Fruit fly (Drosophila melanogaster) whole organism, embryonic: ENCODE results near the gene elB.

Source experiments
- Asciz ChIP-seq: fragments of 200-800 bp; sonication (Bioruptor generic); optimal IDR thresholded peaks from 2 replicates; lab custom pipeline; 2017; ENCODE audit warnings: missing biosample characterization, mild to moderate bottlenecking, missing genetic modification characterization, missing genetic modification reagents
- CG10366 ChIP-seq: fragments of 200-800 bp; sonication (Bioruptor generic); IDR thresholded peaks from 2 replicates; pipeline ENCODE4 v1.3.6; 2022; ENCODE audit warnings: missing biosample characterization, missing genetic modification characterization
- CG10979 ChIP-seq: fragments of 200-800 bp; sonication (Bioruptor generic); optimal IDR thresholded peaks from 2 replicates; lab custom pipeline; 2018; ENCODE audit warnings: missing biosample characterization, mild to moderate bottlenecking, missing genetic modification characterization, moderate library complexity
- CG13296 ChIP-seq: fragments of 200-800 bp; sonication (Bioruptor generic); optimal IDR thresholded peaks from 3 replicates; lab custom pipeline; 2018; ENCODE audit warnings: missing biosample characterization, mild to moderate bottlenecking, missing genetic modification characterization
- CG13424 ChIP-seq: fragments of 200-800 bp; sonication (Bioruptor generic); optimal IDR thresholded peaks from 2 replicates; lab custom pipeline; 2019; ENCODE audit warnings: missing biosample characterization, mild to moderate bottlenecking, missing genetic modification characterization, moderate library complexity
- CG14441 ChIP-seq: fragments of 200-800 bp; sonication (Bioruptor generic); IDR thresholded peaks from 2 replicates; pipeline ENCODE4 v1.3.6; 2022; ENCODE audit warnings: missing biosample characterization, missing genetic modification characterization
- CG14710 ChIP-seq: fragments of 200-800 bp; sonication (Bioruptor generic); optimal IDR thresholded peaks from 3 replicates; lab custom pipeline; 2019; ENCODE audit warnings: missing biosample characterization, mild to moderate bottlenecking, missing genetic modification characterization, moderate library complexity
- CG17328 ChIP-seq: fragments of 200-800 bp; sonication (Bioruptor generic); IDR thresholded peaks from 2 replicates; pipeline ENCODE4 v1.3.6; 2022; ENCODE audit warnings: missing biosample characterization, missing genetic modification characterization
- CG17612 ChIP-seq: fragments of 200-800 bp; sonication (Bioruptor generic); IDR thresholded peaks from 2 replicates; pipeline ENCODE4 v1.3.6; 2022; ENCODE audit warnings: missing biosample characterization, missing genetic modification characterization
- CG18599 ChIP-seq: fragments of 200-800 bp; sonication (Bioruptor generic); optimal IDR thresholded peaks from 3 replicates; lab custom pipeline; 2017; ENCODE audit warnings: missing biosample characterization, missing genetic modification characterization, mild to moderate bottlenecking, moderate library complexity, missing genetic modification reagents
- CG2678 ChIP-seq: fragments of 200-800 bp; sonication (Bioruptor generic); optimal IDR thresholded peaks from 3 replicates; lab custom pipeline; 2019; ENCODE audit warnings: missing biosample characterization, mild to moderate bottlenecking, missing genetic modification characterization, moderate library complexity
- CG2889 ChIP-seq: fragments of 200-800 bp; sonication (Bioruptor generic); IDR thresholded peaks from 3 replicates; pipeline ENCODE4 v1.3.6; 2022; ENCODE audit warnings: missing biosample characterization, missing genetic modification characterization
- CG3847 ChIP-seq: fragments of 200-800 bp; sonication (Bioruptor generic); IDR thresholded peaks from 2 replicates; pipeline ENCODE4 v1.3.6; 2022; ENCODE audit warnings: missing biosample characterization, missing genetic modification characterization
- CG4282 ChIP-seq: fragments of 200-800 bp; sonication (Bioruptor generic); optimal IDR thresholded peaks from 2 replicates; lab custom pipeline; 2016; ENCODE audit warnings: missing biosample characterization, missing genetic modification characterization
- CG5245 ChIP-seq: fragments of 200-800 bp; sonication (Bioruptor generic); optimal IDR thresholded peaks from 3 replicates; lab custom pipeline; 2016; ENCODE audit warnings: missing biosample characterization, missing genetic modification characterization
- CG6683 ChIP-seq: fragments of 200-800 bp; sonication (Bioruptor generic); optimal IDR thresholded peaks from 2 replicates; lab custom pipeline; 2017; ENCODE audit warnings: missing biosample characterization, mild to moderate bottlenecking, missing genetic modification characterization, missing genetic modification reagents
- CG7556 ChIP-seq: fragments of 200-800 bp; sonication (Bioruptor generic); optimal IDR thresholded peaks from 2 replicates; lab custom pipeline; 2017; ENCODE audit warnings: missing biosample characterization, mild to moderate bottlenecking, missing genetic modification characterization
- CG7839 ChIP-seq: fragments of 200-800 bp; sonication (Bioruptor generic); optimal IDR thresholded peaks from 3 replicates; lab custom pipeline; 2018; ENCODE audit warnings: missing biosample characterization, mild to moderate bottlenecking, missing genetic modification characterization, moderate library complexity
- CG8281 ChIP-seq: fragments of 200-800 bp; sonication (Bioruptor generic); optimal IDR thresholded peaks from 2 replicates; lab custom pipeline; 2018; ENCODE audit warnings: missing biosample characterization, mild to moderate bottlenecking, missing genetic modification characterization, moderate library complexity
- CG8388 ChIP-seq: fragments of 200-800 bp; sonication (Bioruptor generic); optimal IDR thresholded peaks from 2 replicates; lab custom pipeline; 2019; ENCODE audit warnings: missing biosample characterization, mild to moderate bottlenecking, missing genetic modification characterization, moderate library complexity
- CG9437 ChIP-seq: fragments of 200-800 bp; sonication (Bioruptor generic); optimal IDR thresholded peaks from 2 replicates; lab custom pipeline; 2018; ENCODE audit warnings: missing biosample characterization, mild to moderate bottlenecking, missing genetic modification characterization
- CoRest ChIP-seq: fragments of 200-800 bp; sonication (Bioruptor generic); optimal IDR thresholded peaks from 3 replicates; lab custom pipeline; 2018; ENCODE audit warnings: missing biosample characterization, mild to moderate bottlenecking, missing genetic modification characterization, moderate library complexity
- D19A ChIP-seq: fragments of 200-800 bp; optimal IDR thresholded peaks from 3 replicates; lab custom pipeline; 2019; ENCODE audit warnings: missing biosample characterization, mild to moderate bottlenecking, missing genetic modification characterization, moderate library complexity
- Doc3 ChIP-seq: fragments of 200-800 bp; sonication (Bioruptor generic); IDR thresholded peaks from 3 replicates; pipeline ENCODE4 v1.3.6; 2022; ENCODE audit warnings: missing biosample characterization, missing genetic modification characterization; ENCODE audit not compliant: partially characterized antibody
- Ets65A ChIP-seq: fragments of 200-800 bp; sonication (Bioruptor generic); peaks from one replicate; lab custom pipeline; 2016; ENCODE audit warnings: missing biosample characterization, missing genetic modification characterization
- Fer1 ChIP-seq: fragments of 200-800 bp; sonication (Bioruptor generic); optimal IDR thresholded peaks from 2 replicates; lab custom pipeline; 2017; ENCODE audit warnings: missing biosample characterization, mild to moderate bottlenecking, missing genetic modification characterization
- HLH3B ChIP-seq: fragments of 200-800 bp; sonication (Bioruptor generic); IDR thresholded peaks from 2 replicates; pipeline ENCODE4 v1.3.6; 2022; ENCODE audit warnings: missing biosample characterization, missing genetic modification characterization
- Lpt ChIP-seq: fragments of >200 bp; optimal IDR thresholded peaks from 2 replicates; lab custom pipeline; 2018; ENCODE audit warnings: missing biosample characterization, missing genetic modification characterization
- Nf-YA ChIP-seq: fragments of 200-800 bp; sonication (Bioruptor generic); IDR thresholded peaks from 2 replicates; pipeline ENCODE4 v1.3.6; 2022; ENCODE audit warnings: missing biosample characterization, missing genetic modification characterization
- Oaz ChIP-seq: fragments of 200-800 bp; sonication (Bioruptor generic); IDR thresholded peaks from 2 replicates; pipeline ENCODE4 v1.3.6; 2022; ENCODE audit warnings: missing biosample characterization, missing genetic modification characterization
- Optix ChIP-seq: fragments of 200-800 bp; sonication (Bioruptor generic); IDR thresholded peaks from 3 replicates; pipeline ENCODE4 v1.3.6; 2022; ENCODE audit warnings: missing biosample characterization, missing genetic modification characterization
- Side ChIP-seq: fragments of 200-800 bp; sonication (Bioruptor generic); optimal IDR thresholded peaks from 2 replicates; lab custom pipeline; 2016; ENCODE audit warnings: missing biosample characterization, missing genetic modification characterization
- Xrp1 ChIP-seq: fragments of 200-800 bp; sonication (Bioruptor generic); IDR thresholded peaks from 2 replicates; pipeline ENCODE4 v1.3.6; 2022; ENCODE audit warnings: missing biosample characterization, missing genetic modification characterization
- ap ChIP-seq: fragments of 200-800 bp; sonication (Bioruptor generic); IDR thresholded peaks from 2 replicates; pipeline ENCODE4 v1.3.6; 2022; ENCODE audit warnings: missing biosample characterization, missing genetic modification characterization
- bab2 ChIP-seq: fragments of 200-800 bp; sonication (Bioruptor generic); optimal IDR thresholded peaks from 2 replicates; lab custom pipeline; 2016; ENCODE audit warnings: missing biosample characterization, missing genetic modification characterization
- chn ChIP-seq: fragments of 200-800 bp; sonication (Bioruptor generic); optimal IDR thresholded peaks from 2 replicates; lab custom pipeline; 2016; ENCODE audit warnings: missing biosample characterization, missing genetic modification characterization
- ci ChIP-seq: fragments of 200-800 bp; sonication (Bioruptor generic); IDR thresholded peaks from 3 replicates; pipeline ENCODE4 v1.3.6; 2022; ENCODE audit warnings: missing biosample characterization, missing genetic modification characterization
- dmrt11E ChIP-seq: fragments of 200-800 bp; sonication (Bioruptor generic); optimal IDR thresholded peaks from 3 replicates; lab custom pipeline; 2018; ENCODE audit warnings: missing biosample characterization, mild to moderate bottlenecking, missing genetic modification characterization, moderate library complexity
- fd3F ChIP-seq: fragments of 200-800 bp; sonication (Bioruptor generic); optimal IDR thresholded peaks from 2 replicates; lab custom pipeline; 2018; ENCODE audit warnings: missing biosample characterization, mild to moderate bottlenecking, missing genetic modification characterization, moderate library complexity
- fd96Cb ChIP-seq: fragments of 200-800 bp; sonication (Bioruptor generic); optimal IDR thresholded peaks from 2 replicates; lab custom pipeline; 2018; ENCODE audit warnings: missing biosample characterization, mild to moderate bottlenecking, missing genetic modification characterization, moderate library complexity
- grau ChIP-seq: fragments of 200-800 bp; optimal IDR thresholded peaks from 3 replicates; lab custom pipeline; 2019; ENCODE audit warnings: missing biosample characterization, mild to moderate bottlenecking, missing genetic modification characterization, moderate library complexity
- nmo ChIP-seq: fragments of 200-800 bp; sonication (Bioruptor generic); optimal IDR thresholded peaks from 2 replicates; lab custom pipeline; 2018; ENCODE audit warnings: missing biosample characterization, mild to moderate bottlenecking, missing genetic modification characterization, moderate library complexity
- org-1 ChIP-seq: fragments of 200-800 bp; sonication (Bioruptor generic); optimal IDR thresholded peaks from 2 replicates; lab custom pipeline; 2017; ENCODE audit warnings: missing biosample characterization, missing genetic modification characterization
- phol ChIP-seq: fragments of 200-800 bp; sonication (Bioruptor generic); optimal IDR thresholded peaks from 3 replicates; lab custom pipeline; 2018; ENCODE audit warnings: missing biosample characterization, mild to moderate bottlenecking, missing genetic modification characterization, moderate library complexity
- sima ChIP-seq: fragments of 200-800 bp; sonication (Bioruptor generic); optimal IDR thresholded peaks from 2 replicates; lab custom pipeline; 2016; ENCODE audit warnings: missing biosample characterization, missing genetic modification characterization
- slbo ChIP-seq: fragments of 200-800 bp; sonication (Bioruptor generic); IDR thresholded peaks from 2 replicates; pipeline ENCODE4 v1.3.6; 2022; ENCODE audit warnings: missing biosample characterization, missing genetic modification characterization
- so ChIP-seq: fragments of 200-800 bp; sonication (Bioruptor generic); IDR thresholded peaks from 3 replicates; pipeline ENCODE4 v1.3.6; 2022; ENCODE audit warnings: missing biosample characterization, missing genetic modification characterization
- tgo ChIP-seq: fragments of 200-800 bp; sonication (Bioruptor generic); IDR thresholded peaks from 3 replicates; pipeline ENCODE4 v1.3.6; 2022; ENCODE audit warnings: missing biosample characterization, missing genetic modification characterization
- trem ChIP-seq: fragments of 200-800 bp; optimal IDR thresholded peaks from 3 replicates; lab custom pipeline; 2019; ENCODE audit warnings: missing biosample characterization, mild to moderate bottlenecking, missing genetic modification characterization, moderate library complexity
- unpg ChIP-seq: fragments of 200-800 bp; sonication (Bioruptor generic); optimal IDR thresholded peaks from 3 replicates; lab custom pipeline; 2018; ENCODE audit warnings: missing biosample characterization, mild to moderate bottlenecking, missing genetic modification characterization, moderate library complexity
- zf30C ChIP-seq: fragments of 200-800 bp; sonication (Bioruptor generic); optimal IDR thresholded peaks from 3 replicates; lab custom pipeline; 2018; ENCODE audit warnings: missing biosample characterization, mild to moderate bottlenecking, missing genetic modification characterization

elB gene

dm6 chr2L:14457414-14457813 lies 48.1 kb upstream of the elB start (continued):
- TF ChIP-seq CG2678 (tag; lab: Kevin White, UChicago) (peak; percentile 49), bab2 (peak; percentile 19), ap (GFP tag; lab: Robert Waterston, UW) (peak; percentile 10; the same call in 1 of the 2 replicates), CG6683 (GFP tag; lab: Kevin White, UChicago) (no peak), sima (no peak), Doc3 (no peak), CG10979 (tag; lab: Kevin White, UChicago) (peak; percentile 39), CG10366 (peak; percentile 47), Optix (GFP tag; lab: Robert Waterston, UW) (no peak), grau (peak; percentile 33), Fer1 (GFP tag; lab: Kevin White, UChicago) (peak; percentile 7), D19A (tag; lab: Kevin White, UChicago) (peak; percentile 97), Ets65A (GFP tag; lab: Kevin White, UChicago) (peak; percentile 61), CG13424 (tag; lab: Kevin White, UChicago) (peak; percentile 51), phol (peak; percentile 43), nmo (peak; percentile 43), CoRest (tag; lab: Kevin White, UChicago) (peak; percentile 63), CG17328 (GFP tag; lab: Robert Waterston, UW) (peak; percentile 51; the same call in 1 of the 2 replicates), trem (tag; lab: Kevin White, UChicago) (peak; percentile 21), CG4282 (GFP tag; lab: Kevin White, UChicago) (no peak), Asciz (GFP tag; lab: Kevin White, UChicago) (peak; percentile 23), dmrt11E (no peak), chn (no peak), CG17612 (no peak), unpg (GFP tag; lab: Kevin White, UChicago) (peak; percentile 36), tgo (GFP tag; lab: Robert Waterston, UW) (peak; percentile 44; the same call in 2 of the 3 replicates), CG13296 (peak; percentile 3), fd96Cb (tag; lab: Kevin White, UChicago) (peak; percentile 20), CG3847 (GFP tag; lab: Robert Waterston, UW) (peak; percentile 18; the same call in 1 of the 2 replicates), slbo (GFP tag; lab: Robert Waterston, UW) (peak; percentile 45; the same call in 1 of the 2 replicates), ci (GFP tag; lab: Robert Waterston, UW) (peak; percentile 41; the same call in 1 of the 3 replicates), CG7839 (peak; percentile 46), CG8388 (peak; percentile 5), CG14710 (tag; lab: Kevin White, UChicago) (peak; percentile 21), CG14441 (GFP tag; lab: Robert Waterston, UW) (peak; percentile 34; the same call in 1 of the 2 replicates), Side (GFP tag; lab: Kevin White, UChicago) (no peak), Xrp1 (GFP tag; lab: Robert Waterston, UW) (0 out of 2 replicates have a peak, but pooled peaks have one; percentile 17), CG18599 (peak; percentile 22), HLH3B (peak; percentile 37; the same call in 1 of the 2 replicates), CG8281 (tag; lab: Kevin White, UChicago) (no peak), fd3F (GFP tag; lab: Kevin White, UChicago) (no peak), Oaz (GFP tag; lab: Robert Waterston, UW) (no peak), Lpt (GFP tag; lab: Kevin White, UChicago) (no peak), CG2889 (GFP tag; lab: Robert Waterston, UW) (peak; percentile 27; the same call in 1 of the 3 replicates), org-1 (GFP tag; lab: Kevin White, UChicago) (no peak), CG7556 (GFP tag; lab: Kevin White, UChicago) (peak; percentile 26), Nf-YA (no peak), CG5245 (GFP tag; lab: Kevin White, UChicago) (no peak), CG9437 (GFP tag; lab: Kevin White, UChicago) (peak; percentile 20), so (GFP tag; lab: Robert Waterston, UW) (no peak), zf30C (GFP tag; lab: Kevin White, UChicago) (no peak)
